Fruit fly (Drosophila melanogaster) whole organism, prepupa: ENCODE results near the gene bin.

Experiments used
- CG31627 ChIP-seq: fragments of 200-800 bp; sonication (Bioruptor generic); optimal IDR thresholded peaks from 3 replicates; lab custom pipeline; 2016; ENCODE audit warnings: missing biosample characterization, missing genetic modification characterization
- CG4318 ChIP-seq: fragments of 200-800 bp; sonication (Bioruptor generic); optimal IDR thresholded peaks from 3 replicates; lab custom pipeline; 2017; ENCODE audit warnings: missing biosample characterization, mild to moderate bottlenecking, missing genetic modification characterization
- CG6163 ChIP-seq: fragments of 200-800 bp; sonication (Bioruptor generic); IDR thresholded peaks from 3 replicates; pipeline ENCODE4 v1.3.6; 2022; ENCODE audit warnings: missing biosample characterization, missing genetic modification characterization
- CG6276 ChIP-seq: fragments of 200-800 bp; sonication (Bioruptor generic); optimal IDR thresholded peaks from 2 replicates; lab custom pipeline; 2017; ENCODE audit warnings: missing biosample characterization, mild to moderate bottlenecking, missing genetic modification characterization
- CG6808 ChIP-seq: fragments of 200-800 bp; sonication (Bioruptor generic); optimal IDR thresholded peaks from 3 replicates; lab custom pipeline; 2017; ENCODE audit warnings: missing biosample characterization, missing genetic modification characterization, mild to moderate bottlenecking, moderate library complexity, missing genetic modification reagents
- CG6854 ChIP-seq: fragments of 200-800 bp; sonication (Bioruptor generic); optimal IDR thresholded peaks from 2 replicates; lab custom pipeline; 2017; ENCODE audit warnings: missing biosample characterization, mild to moderate bottlenecking, missing genetic modification characterization
- Eip75B ChIP-seq: fragments of 200-800 bp; sonication (Bioruptor generic); optimal IDR thresholded peaks from 3 replicates; lab custom pipeline; 2016; ENCODE audit warnings: missing biosample characterization, missing genetic modification characterization
- Hr39 ChIP-seq: fragments of 200-800 bp; sonication (Bioruptor generic); optimal IDR thresholded peaks from 2 replicates; lab custom pipeline; 2016; ENCODE audit warnings: missing biosample characterization, missing genetic modification characterization
- achi ChIP-seq: fragments of 200-800 bp; sonication (Bioruptor generic); optimal IDR thresholded peaks from 3 replicates; lab custom pipeline; 2016; ENCODE audit warnings: missing biosample characterization, missing genetic modification characterization
- fd59A ChIP-seq: fragments of 200-800 bp; sonication (Bioruptor generic); optimal IDR thresholded peaks from 2 replicates; lab custom pipeline; 2017; ENCODE audit warnings: missing biosample characterization, mild to moderate bottlenecking, missing genetic modification characterization, missing genetic modification reagents
- ss ChIP-seq, 2 experiments: fragments of 200-800 bp; sonication (Bioruptor generic); optimal IDR thresholded peaks; 2 replicates in 1 of 2; 3 replicates in 1 of 2; lab custom pipeline; 2017 to 2018; ENCODE audit warnings: mild to moderate bottlenecking in 2 of 2, missing biosample characterization in 2 of 2, missing genetic modification characterization in 2 of 2, moderate library complexity in 1 of 2

DNA sequence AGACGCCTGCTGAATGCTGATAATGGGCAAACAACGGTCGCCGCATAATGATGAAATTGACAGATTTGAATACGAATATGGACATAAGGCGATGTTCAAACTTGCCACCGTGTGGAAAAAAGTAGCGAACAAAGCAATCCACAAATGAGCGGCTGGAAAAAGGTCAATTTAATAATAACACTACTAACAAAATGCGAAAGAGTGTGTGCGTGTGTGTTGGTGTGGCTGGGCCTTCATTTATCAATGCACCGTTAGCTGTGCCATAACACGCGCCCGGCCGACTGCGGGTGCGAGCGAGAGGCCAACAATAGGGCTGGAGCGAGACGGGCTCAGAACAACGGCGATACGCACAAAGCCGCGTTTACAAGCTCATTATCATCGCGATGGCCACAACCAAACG is 14.5 kb upstream of the bin start:
- no peak for TF ChIP-seq achi (GFP tag; lab: Kevin White, UChicago)
- TF ChIP-seq CG6276 (GFP tag; lab: Kevin White, UChicago) = no peak
- TF ChIP-seq CG6808 = no peak
- no peak for TF ChIP-seq CG4318 (GFP tag; lab: Kevin White, UChicago)
- TF ChIP-seq Eip75B (GFP tag; lab: Kevin White, UChicago) = no peak
- TF ChIP-seq Hr39 (GFP tag; lab: Kevin White, UChicago) = no peak
- no peak for TF ChIP-seq fd59A (GFP tag; lab: Kevin White, UChicago)
- TF ChIP-seq CG31627 (GFP tag; lab: Kevin White, UChicago) = no peak
- no peak for TF ChIP-seq CG6163 (GFP tag; lab: Robert Waterston, UW)
- no peak for TF ChIP-seq CG6854 (GFP tag; lab: Kevin White, UChicago)
- TF ChIP-seq ss (GFP tag; optimal IDR thresholded peaks at IDR 0.05; lab: Kevin White, UChicago) = no peak
